Fruit fly (Drosophila melanogaster) whole organism, embryonic: ENCODE measurements around the gene CG34337.

Experiments used
- Atf6 ChIP-seq: fragments of 200-800 bp; sonication (Bioruptor generic); IDR thresholded peaks from 2 replicates; pipeline ENCODE4 v1.3.6; 2022; ENCODE audit warnings: missing biosample characterization, missing genetic modification characterization
- Awh ChIP-seq: fragments of 200-800 bp; sonication (Bioruptor generic); IDR thresholded peaks from 2 replicates; pipeline ENCODE4, ENCODE4 v1.3.6; 2022; ENCODE audit warnings: missing biosample characterization, missing genetic modification characterization
- CG1024 ChIP-seq: fragments of 200-800 bp; sonication (Bioruptor generic); IDR thresholded peaks from 2 replicates; pipeline ENCODE4 v1.3.6; 2022; ENCODE audit warnings: missing biosample characterization, missing genetic modification characterization
- CG12236 ChIP-seq: fragments of 200-800 bp; sonication (Bioruptor generic); optimal IDR thresholded peaks from 2 replicates; lab custom pipeline; 2016; ENCODE audit warnings: missing biosample characterization, missing genetic modification characterization
- CG12391 ChIP-seq: fragments of 200-800 bp; sonication (Bioruptor generic); optimal IDR thresholded peaks from 3 replicates; lab custom pipeline; 2018; ENCODE audit warnings: missing biosample characterization, mild to moderate bottlenecking, missing genetic modification characterization, moderate library complexity
- CG1603 ChIP-seq: fragments of 200-800 bp; sonication (Bioruptor generic); optimal IDR thresholded peaks from 2 replicates; lab custom pipeline; 2019; ENCODE audit warnings: missing biosample characterization, mild to moderate bottlenecking, missing genetic modification characterization, moderate library complexity
- CG17328 ChIP-seq: fragments of 200-800 bp; sonication (Bioruptor generic); IDR thresholded peaks from 2 replicates; pipeline ENCODE4 v1.3.6; 2022; ENCODE audit warnings: missing biosample characterization, missing genetic modification characterization
- CG2712 ChIP-seq: fragments of 200-800 bp; optimal IDR thresholded peaks from 3 replicates; lab custom pipeline; 2019; ENCODE audit warnings: missing biosample characterization, mild to moderate bottlenecking, missing genetic modification characterization, moderate library complexity
- CG31441 ChIP-seq: fragments of 200-800 bp; sonication (Bioruptor generic); IDR thresholded peaks from 2 replicates; pipeline ENCODE4 v1.3.6; 2022; ENCODE audit warnings: missing biosample characterization, missing genetic modification characterization
- CG4820 ChIP-seq: fragments of 200-800 bp; sonication (Bioruptor generic); optimal IDR thresholded peaks from 3 replicates; lab custom pipeline; 2016; ENCODE audit warnings: missing biosample characterization, missing genetic modification characterization
- CG6689 ChIP-seq: fragments of 200-800 bp; sonication (Bioruptor generic); IDR thresholded peaks from 2 replicates; pipeline ENCODE4 v1.3.6; 2022; ENCODE audit warnings: missing biosample characterization, missing genetic modification characterization
- CG9797 ChIP-seq: fragments of 200-800 bp; sonication (Bioruptor generic); optimal IDR thresholded peaks from 3 replicates; lab custom pipeline; 2018; ENCODE audit warnings: missing biosample characterization, mild to moderate bottlenecking, missing genetic modification characterization
- CG9932 ChIP-seq: fragments of 200-800 bp; sonication (Bioruptor generic); IDR thresholded peaks from 2 replicates; pipeline ENCODE4 v1.3.6; 2022; ENCODE audit warnings: missing biosample characterization, missing genetic modification characterization
- D19B ChIP-seq: fragments of 200-800 bp; sonication (Bioruptor generic); optimal IDR thresholded peaks from 2 replicates; lab custom pipeline; 2017; ENCODE audit warnings: missing biosample characterization, mild to moderate bottlenecking, missing genetic modification characterization
- Eip74EF ChIP-seq, 2 experiments: fragments of 200-800 bp in 1 of 2; fragments of >200 bp in 1 of 2; sonication (Bioruptor generic) in 1 of 2; optimal IDR thresholded peaks; 2 replicates each; lab custom pipeline; 2017 to 2019; ENCODE audit warnings: missing biosample characterization in 2 of 2, missing genetic modification characterization in 2 of 2, mild to moderate bottlenecking in 1 of 2, moderate library complexity in 1 of 2
- Ets65A ChIP-seq: fragments of 200-800 bp; sonication (Bioruptor generic); peaks from one replicate; lab custom pipeline; 2016; ENCODE audit warnings: missing biosample characterization, missing genetic modification characterization
- HLH4C ChIP-seq: fragments of 200-800 bp; sonication (Bioruptor generic); IDR thresholded peaks from 3 replicates; pipeline ENCODE4 v1.3.6; 2022; ENCODE audit warnings: missing biosample characterization, missing genetic modification characterization; ENCODE audit not compliant: partially characterized antibody
- Hr78 ChIP-seq, 2 experiments: fragments of 200-800 bp in 1 of 2; fragments of >200 bp in 1 of 2; sonication (Bioruptor generic) in 1 of 2; optimal IDR thresholded peaks; 2 replicates each; lab custom pipeline; 2017 to 2019; ENCODE audit warnings: missing biosample characterization in 2 of 2, missing genetic modification characterization in 2 of 2, mild to moderate bottlenecking in 1 of 2, moderate library complexity in 1 of 2
- Oli ChIP-seq: fragments of 200-800 bp; sonication (Bioruptor generic); optimal IDR thresholded peaks from 2 replicates; lab custom pipeline; 2018; ENCODE audit warnings: missing biosample characterization, mild to moderate bottlenecking, missing genetic modification characterization, moderate library complexity
- Sox102F ChIP-seq: fragments of 200-800 bp; sonication (Bioruptor generic); optimal IDR thresholded peaks from 2 replicates; lab custom pipeline; 2018; ENCODE audit warnings: missing biosample characterization, mild to moderate bottlenecking, missing genetic modification characterization, moderate library complexity
- Trl ChIP-seq, 3 experiments: fragments of >200 bp in 2 of 3; fragments of 200-800 bp in 1 of 3; sonication (Bioruptor generic) in 1 of 3; optimal IDR thresholded peaks; 2 replicates in 1 of 3; 3 replicates in 2 of 3; lab custom pipeline; 2016 to 2017; ENCODE audit warnings: missing biosample characterization in 1 of 3, missing genetic modification characterization in 1 of 3
- Xbp1 ChIP-seq: fragments of 200-800 bp; sonication (Bioruptor generic); optimal IDR thresholded peaks from 3 replicates; lab custom pipeline; 2016; ENCODE audit warnings: missing biosample characterization, mild to moderate bottlenecking, missing genetic modification characterization
- Xrp1 ChIP-seq: fragments of 200-800 bp; sonication (Bioruptor generic); IDR thresholded peaks from 2 replicates; pipeline ENCODE4 v1.3.6; 2022; ENCODE audit warnings: missing biosample characterization, missing genetic modification characterization
- az2 ChIP-seq: fragments of 200-800 bp; sonication (Bioruptor generic); optimal IDR thresholded peaks from 3 replicates; lab custom pipeline; 2016; ENCODE audit warnings: missing biosample characterization, missing genetic modification characterization
- chm ChIP-seq: fragments of 200-800 bp; sonication (Bioruptor generic); IDR thresholded peaks from 2 replicates; pipeline ENCODE4 v1.3.6; 2022; ENCODE audit warnings: missing biosample characterization, missing genetic modification characterization
- dmrt11E ChIP-seq: fragments of 200-800 bp; sonication (Bioruptor generic); optimal IDR thresholded peaks from 3 replicates; lab custom pipeline; 2018; ENCODE audit warnings: missing biosample characterization, mild to moderate bottlenecking, missing genetic modification characterization, moderate library complexity
- dmrt99B ChIP-seq: fragments of 200-800 bp; sonication (Bioruptor generic); optimal IDR thresholded peaks from 2 replicates; lab custom pipeline; 2018; ENCODE audit warnings: missing biosample characterization, mild to moderate bottlenecking, missing genetic modification characterization, moderate library complexity
- fd96Cb ChIP-seq: fragments of 200-800 bp; sonication (Bioruptor generic); optimal IDR thresholded peaks from 2 replicates; lab custom pipeline; 2018; ENCODE audit warnings: missing biosample characterization, mild to moderate bottlenecking, missing genetic modification characterization, moderate library complexity
- gem ChIP-seq: fragments of 200-800 bp; sonication (Bioruptor generic); optimal IDR thresholded peaks from 2 replicates; lab custom pipeline; 2019; ENCODE audit warnings: missing biosample characterization, mild to moderate bottlenecking, missing genetic modification characterization, moderate library complexity
- ken ChIP-seq: fragments of 200-800 bp; sonication (Bioruptor generic); IDR thresholded peaks from 3 replicates; pipeline ENCODE4 v1.3.6; 2022; ENCODE audit warnings: missing biosample characterization, missing genetic modification characterization
- lmd ChIP-seq: fragments of 200-800 bp; sonication (Bioruptor generic); IDR thresholded peaks from 2 replicates; pipeline ENCODE4 v1.3.6; 2022; ENCODE audit warnings: missing biosample characterization, missing genetic modification characterization
- luna ChIP-seq: fragments of 200-800 bp; sonication (Bioruptor generic); optimal IDR thresholded peaks from 2 replicates; lab custom pipeline; 2016; ENCODE audit warnings: missing biosample characterization, missing genetic modification characterization
- phol ChIP-seq: fragments of 200-800 bp; sonication (Bioruptor generic); optimal IDR thresholded peaks from 3 replicates; lab custom pipeline; 2018; ENCODE audit warnings: missing biosample characterization, mild to moderate bottlenecking, missing genetic modification characterization, moderate library complexity
- pnt ChIP-seq: fragments of 200-800 bp; sonication (Bioruptor generic); optimal IDR thresholded peaks from 3 replicates; lab custom pipeline; 2016; ENCODE audit warnings: missing biosample characterization, missing genetic modification characterization
- sens ChIP-seq: fragments of 200-800 bp; sonication (Bioruptor generic); peaks from one replicate; lab custom pipeline; 2016; ENCODE audit warnings: missing biosample characterization, missing genetic modification characterization
- sens-2 ChIP-seq: fragments of 200-800 bp; sonication (Bioruptor generic); IDR thresholded peaks from 2 replicates; pipeline ENCODE4 v1.3.6; 2022; ENCODE audit warnings: missing biosample characterization, missing genetic modification characterization
- sisA ChIP-seq: fragments of 200-800 bp; sonication (Bioruptor generic); IDR thresholded peaks from 2 replicates; pipeline ENCODE4 v1.3.6; 2022; ENCODE audit warnings: missing biosample characterization, missing genetic modification characterization
- tll ChIP-seq, 2 experiments: fragments of 200-800 bp in 1 of 2; fragments of >200 bp in 1 of 2; sonication (Bioruptor generic) in 1 of 2; optimal IDR thresholded peaks; 2 replicates each; lab custom pipeline; 2017 to 2019; ENCODE audit warnings: missing biosample characterization in 2 of 2, missing genetic modification characterization in 2 of 2, mild to moderate bottlenecking in 1 of 2, moderate library complexity in 1 of 2
- unc-4 ChIP-seq: fragments of 200-800 bp; sonication (Bioruptor generic); IDR thresholded peaks from 2 replicates; pipeline ENCODE4 v1.3.6; 2022; ENCODE audit warnings: missing biosample characterization, missing genetic modification characterization; ENCODE audit not compliant: partially characterized antibody

The CG34337 gene

dm6 chrX:7413569-7413968 is 3.5 kb upstream of the CG34337 start, which contains the start of gene CG42705:
TSS of gene CG42705 (plus strand) at chrX:7413869.
- TF ChIP-seq Trl (optimal IDR thresholded peaks at IDR 0.05; lab: Kevin White, UChicago) (no peak), Trl (GFP tag; optimal IDR thresholded peaks at IDR 0.05; lab: Kevin White, UChicago) (no peak), CG9797 (no peak), CG1024 (GFP tag; lab: Robert Waterston, UW) (no peak), Atf6 (GFP tag; lab: Robert Waterston, UW) (no peak), CG2712 (no peak), luna (no peak), Eip74EF (GFP tag; optimal IDR thresholded peaks at IDR 0.05; lab: Kevin White, UChicago) (no peak), unc-4 (no peak), phol (tag; lab: Kevin White, UChicago) (no peak), sisA (GFP tag; lab: Robert Waterston, UW) (no peak), CG12236 (GFP tag; lab: Kevin White, UChicago) (no peak)
- TF ChIP-seq, all 482 proteins: peak for 0

dm6 chrX:7415027-7415426 is 2.0 kb upstream of the CG34337 start:
- no peak for TF ChIP-seq HLH4C (GFP tag; lab: Robert Waterston, UW)
- no peak for TF ChIP-seq chm (GFP tag; lab: Robert Waterston, UW)
- TF ChIP-seq D19B (GFP tag; lab: Kevin White, UChicago) = no peak
- TF ChIP-seq Awh (GFP tag; lab: Robert Waterston, UW) = no peak
- TF ChIP-seq lmd (GFP tag; lab: Robert Waterston, UW) = peak; percentile 8; the same call in 1 of the 2 replicates
- TF ChIP-seq ken = 0 out of 3 replicates have a peak, but pooled peaks have one; percentile 4
- no peak for TF ChIP-seq CG4820 (GFP tag; lab: Kevin White, UChicago)
- peak; percentile 43 for TF ChIP-seq CG1603 (tag; lab: Kevin White, UChicago)
- TF ChIP-seq pnt (GFP tag; lab: Kevin White, UChicago) = peak; percentile 22
- 0 out of 2 replicates have a peak, but pooled peaks have one; percentile 17 for TF ChIP-seq CG9932
- no peak for TF ChIP-seq tll (GFP tag; optimal IDR thresholded peaks at IDR 0.05; lab: Kevin White, UChicago)
- peak; percentile 37 for TF ChIP-seq dmrt11E (tag; lab: Kevin White, UChicago)
- TF ChIP-seq Xbp1 = peak; percentile 12
- TF ChIP-seq CG31441 (GFP tag; lab: Robert Waterston, UW) = peak; percentile 24; the same call in 1 of the 2 replicates
- TF ChIP-seq Hr78 (GFP tag; optimal IDR thresholded peaks at IDR 0.05; lab: Kevin White, UChicago) = peak in 1 of 2 experiments; percentile 18
- peak; percentile 54; the same call in 1 of the 2 replicates for TF ChIP-seq Xrp1 (GFP tag; lab: Robert Waterston, UW)
- TF ChIP-seq sens-2 (GFP tag; lab: Robert Waterston, UW) = no peak
- peak; percentile 61 for TF ChIP-seq Ets65A (GFP tag; lab: Kevin White, UChicago)
- TF ChIP-seq CG12391 = peak; percentile 13
- peak; percentile 15 for TF ChIP-seq az2
- TF ChIP-seq CG17328 (GFP tag; lab: Robert Waterston, UW) = no peak
- peak; percentile 12 for TF ChIP-seq Oli (tag; lab: Kevin White, UChicago)
- TF ChIP-seq gem (tag; lab: Kevin White, UChicago) = peak; percentile 47
- TF ChIP-seq dmrt99B = peak; percentile 35
- peak; percentile 37; the same call in 1 of the 2 replicates for TF ChIP-seq CG6689 (GFP tag; lab: Robert Waterston, UW)
- peak; percentile 12 for TF ChIP-seq Sox102F
- peak; percentile 84 for TF ChIP-seq sens (GFP tag; lab: Kevin White, UChicago)
- TF ChIP-seq fd96Cb (tag; lab: Kevin White, UChicago) = peak; percentile 17
